Fruit fly (Drosophila melanogaster) whole organism, embryonic: Measurements from ENCODE around the gene CG31406.

Source experiments
- Ada2b ChIP-seq: fragments of 200-800 bp; sonication (Bioruptor generic); IDR thresholded peaks from 2 replicates; pipeline ENCODE4 v1.3.6; 2022; ENCODE audit warnings: missing biosample characterization, missing genetic modification characterization
- B-H2 ChIP-seq: fragments of 200-800 bp; sonication (Bioruptor generic); optimal IDR thresholded peaks from 2 replicates; lab custom pipeline; 2018; ENCODE audit warnings: missing biosample characterization, mild to moderate bottlenecking, missing genetic modification characterization
- CG10267 ChIP-seq: fragments of 200-800 bp; sonication (Bioruptor generic); optimal IDR thresholded peaks from 2 replicates; lab custom pipeline; 2018; ENCODE audit warnings: missing biosample characterization, mild to moderate bottlenecking, missing genetic modification characterization, moderate library complexity
- CG1233 ChIP-seq: fragments of 200-800 bp; sonication (Bioruptor generic); optimal IDR thresholded peaks from 4 replicates; lab custom pipeline; 2018; ENCODE audit warnings: missing biosample characterization, mild to moderate bottlenecking, missing genetic modification characterization
- CG4360 ChIP-seq: fragments of 200-800 bp; sonication (Bioruptor generic); IDR thresholded peaks from 2 replicates; pipeline ENCODE4 v1.3.6; 2022; ENCODE audit warnings: missing biosample characterization, missing genetic modification characterization
- CG6854 ChIP-seq: fragments of 200-800 bp; sonication (Bioruptor generic); optimal IDR thresholded peaks from 3 replicates; lab custom pipeline; 2017; ENCODE audit warnings: missing biosample characterization, mild to moderate bottlenecking, missing genetic modification characterization
- CG9876 ChIP-seq: fragments of 200-800 bp; sonication (Bioruptor generic); optimal IDR thresholded peaks from 2 replicates; lab custom pipeline; 2016; ENCODE audit warnings: missing biosample characterization, missing genetic modification characterization
- ab ChIP-seq: fragments of 200-800 bp; sonication (Bioruptor generic); optimal IDR thresholded peaks from 2 replicates; lab custom pipeline; 2016; ENCODE audit warnings: missing biosample characterization, missing genetic modification characterization
- crc ChIP-seq: fragments of 200-800 bp; sonication (Bioruptor generic); optimal IDR thresholded peaks from 2 replicates; lab custom pipeline; 2016; ENCODE audit warnings: missing biosample characterization, missing genetic modification characterization
- h ChIP-seq: fragments of >200 bp; optimal IDR thresholded peaks from 2 replicates; lab custom pipeline; 2017
- insv ChIP-seq, 2 experiments: fragments of 200-800 bp; sonication (Bioruptor generic); optimal IDR thresholded peaks; 3 replicates each; lab custom pipeline; 2016 to 2018; ENCODE audit warnings: missing biosample characterization in 2 of 2, missing genetic modification characterization in 2 of 2
- maf-S ChIP-seq: fragments of 200-800 bp; sonication (Bioruptor generic); optimal IDR thresholded peaks from 2 replicates; lab custom pipeline; 2016; ENCODE audit warnings: missing biosample characterization, missing genetic modification characterization
- psq ChIP-seq: fragments of 200-800 bp; sonication (Bioruptor generic); optimal IDR thresholded peaks from 2 replicates; lab custom pipeline; 2017; ENCODE audit warnings: missing biosample characterization, missing genetic modification characterization
- tll ChIP-seq, 2 experiments: fragments of 200-800 bp in 1 of 2; fragments of >200 bp in 1 of 2; sonication (Bioruptor generic) in 1 of 2; optimal IDR thresholded peaks; 2 replicates each; lab custom pipeline; 2017 to 2019; ENCODE audit warnings: missing biosample characterization in 2 of 2, missing genetic modification characterization in 2 of 2, mild to moderate bottlenecking in 1 of 2, moderate library complexity in 1 of 2

dm6 chr3R:10364287-10364686 is 15.7 kb downstream of the CG31406 start:
- TF ChIP-seq insv (GFP tag; optimal IDR thresholded peaks at IDR 0.05; lab: Kevin White, UChicago) (no peak), CG1233 (GFP tag; lab: Kevin White, UChicago) (no peak), B-H2 (GFP tag; lab: Kevin White, UChicago) (no peak), tll (GFP tag; optimal IDR thresholded peaks at IDR 0.05; lab: Kevin White, UChicago) (no peak), CG10267 (tag; lab: Kevin White, UChicago) (no peak), psq (no peak), ab (GFP tag; lab: Kevin White, UChicago) (no peak), crc (GFP tag; lab: Kevin White, UChicago) (no peak), CG4360 (no peak), maf-S (GFP tag; lab: Kevin White, UChicago) (no peak), h (no peak), CG9876 (GFP tag; lab: Kevin White, UChicago) (no peak), CG6854 (GFP tag; lab: Kevin White, UChicago) (no peak), Ada2b (GFP tag; lab: Robert Waterston, UW) (no peak)
